Worm (Caenorhabditis elegans): Measurements from ENCODE around the gene F52D10.2.

The F52D10.2 gene

DNA sequence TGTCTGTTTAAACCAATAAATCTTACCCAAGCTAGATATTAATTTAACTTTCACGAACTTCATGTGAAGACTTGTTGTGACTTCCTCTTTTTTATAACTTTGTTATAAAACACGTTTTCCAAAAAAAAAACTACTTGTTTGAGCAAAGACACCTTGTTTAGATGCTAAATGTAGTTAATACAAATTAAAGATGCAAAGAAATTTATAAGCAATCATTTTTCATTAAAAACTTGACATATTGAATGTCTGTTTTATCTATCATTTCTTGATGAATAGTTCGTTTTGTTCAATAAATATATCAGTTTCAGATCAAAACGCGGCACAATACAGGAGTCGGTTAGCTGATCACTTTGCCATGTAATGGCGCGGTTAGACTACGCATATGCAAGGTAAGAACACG lies 19.3 kb downstream of the F52D10.2 start, which contains the start of gene frm-3:
Gene frm-3 (plus strand): TSS at position 301 of the 400 bp plus-strand sequence.
- TF ChIP-seq tab-1 (GFP tag; IDR thresholded peaks at IDR 0.05) (no peak), klf-2 (GFP tag; conservative IDR thresholded peaks at IDR 0.05) (no peak), ref-1 (GFP tag; conservative IDR thresholded peaks at IDR 0.05) (no peak), flt-1 (GFP tag; IDR thresholded peaks at IDR 0.05) (no peak), ztf-29 (GFP tag; IDR thresholded peaks at IDR 0.05) (no peak), cog-1 (tag; optimal IDR thresholded peaks at IDR 0.05) (no peak), med-1 (GFP tag; optimal IDR thresholded peaks at IDR 0.05; ENCODE audit: insufficient read depth) (no peak), T22C8.4 (GFP tag; IDR thresholded peaks at IDR 0.05) (no peak), ztf-23 (GFP tag; IDR thresholded peaks at IDR 0.05) (no peak)

- TF ChIP-seq T22C8.4 (GFP tag; IDR thresholded peaks at IDR 0.05) = no peak
Observed at ce11 chrX:11571714-11572113, 19.8 kb downstream of the F52D10.2 start.

DNA sequence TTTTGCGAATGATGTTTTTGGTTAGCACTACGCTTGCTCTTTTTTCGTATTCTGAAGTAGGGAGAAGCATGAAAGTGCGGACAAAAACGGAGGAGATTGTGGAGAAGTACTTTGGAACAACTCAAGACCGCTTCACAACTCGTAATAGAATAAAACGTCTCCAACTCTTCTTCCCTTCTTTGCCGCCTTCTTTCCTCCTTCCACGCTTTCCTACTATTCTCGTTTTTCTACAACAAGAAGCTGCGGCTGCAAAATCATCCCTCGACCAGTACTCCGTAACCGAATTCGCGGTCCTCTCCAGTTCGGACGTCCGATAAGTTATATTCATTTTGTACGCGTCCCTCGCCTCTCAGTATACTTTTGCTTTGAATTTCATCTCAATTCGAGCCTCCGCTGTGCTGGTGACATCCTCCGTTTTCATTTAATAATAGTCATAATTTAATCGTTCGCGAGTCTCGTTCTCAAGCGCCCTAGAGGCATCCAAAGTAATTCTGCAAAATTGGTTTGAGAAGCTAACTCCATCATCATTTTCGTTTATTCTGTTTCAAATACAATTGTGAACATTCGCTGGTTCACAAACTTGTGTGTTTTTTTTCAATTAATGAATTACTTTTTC lies 21.7 kb downstream of the F52D10.2 start:
- 0 out of 2 replicates have a peak, but pooled peaks have one; percentile 16 for TF ChIP-seq flt-1 (GFP tag; IDR thresholded peaks at IDR 0.05)
- no peak for TF ChIP-seq T22C8.4 (GFP tag; IDR thresholded peaks at IDR 0.05)
- no peak for TF ChIP-seq ztf-29 (GFP tag; IDR thresholded peaks at IDR 0.05)
- TF ChIP-seq ref-1 (GFP tag; conservative IDR thresholded peaks at IDR 0.05) = no peak
- TF ChIP-seq klf-2 (GFP tag; conservative IDR thresholded peaks at IDR 0.05) = no peak

DNA sequence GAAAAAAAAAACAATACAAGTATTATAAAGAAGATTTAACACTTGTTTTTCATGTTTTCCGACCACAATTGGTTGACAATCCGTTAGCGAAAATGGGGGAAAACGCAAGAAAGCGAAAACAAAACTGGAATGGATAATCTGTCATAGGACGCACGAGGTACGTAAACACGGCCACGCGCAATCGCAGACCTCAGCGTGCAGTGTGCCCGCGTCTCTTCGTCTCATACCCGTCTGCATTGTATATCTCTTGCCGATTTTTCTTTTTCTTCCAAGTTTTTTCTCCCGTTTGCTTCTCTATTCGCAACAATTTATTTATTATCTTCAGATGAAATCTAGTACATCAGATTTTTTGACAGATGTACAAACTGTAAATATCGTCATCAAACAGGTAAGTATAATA lies 27.9 kb downstream of the F52D10.2 start, which contains the start of gene trpp-9:
Gene trpp-9 (plus strand): TSS at position 261 of the 400 bp plus-strand sequence.
- TF ChIP-seq klf-2 (GFP tag; conservative IDR thresholded peaks at IDR 0.05) (no peak), cog-1 (tag; optimal IDR thresholded peaks at IDR 0.05) (peak; percentile 38), med-1 (GFP tag; optimal IDR thresholded peaks at IDR 0.05; ENCODE audit: insufficient read depth) (no peak), flt-1 (GFP tag; IDR thresholded peaks at IDR 0.05) (no peak)

ce11 chrX:11560615-11561014 lies 30.9 kb downstream of the F52D10.2 start, which contains the start of gene lev-8:
lev-8 (plus strand) TSS chrX:11560915.
- no peak for TF ChIP-seq T22C8.4 (GFP tag; IDR thresholded peaks at IDR 0.05)
- no peak for TF ChIP-seq cog-1 (tag; optimal IDR thresholded peaks at IDR 0.05)
- no peak for TF ChIP-seq tab-1 (GFP tag; IDR thresholded peaks at IDR 0.05)
- no peak for TF ChIP-seq med-1 (GFP tag; optimal IDR thresholded peaks at IDR 0.05; ENCODE audit: insufficient read depth)
- no peak for TF ChIP-seq ztf-23 (GFP tag; IDR thresholded peaks at IDR 0.05)
- TF ChIP-seq ref-1 (GFP tag; conservative IDR thresholded peaks at IDR 0.05) = no peak
- TF ChIP-seq flt-1 (GFP tag; IDR thresholded peaks at IDR 0.05) = no peak
- no peak for TF ChIP-seq ztf-29 (GFP tag; IDR thresholded peaks at IDR 0.05)
- TF ChIP-seq klf-2 (GFP tag; conservative IDR thresholded peaks at IDR 0.05) = no peak

DNA sequence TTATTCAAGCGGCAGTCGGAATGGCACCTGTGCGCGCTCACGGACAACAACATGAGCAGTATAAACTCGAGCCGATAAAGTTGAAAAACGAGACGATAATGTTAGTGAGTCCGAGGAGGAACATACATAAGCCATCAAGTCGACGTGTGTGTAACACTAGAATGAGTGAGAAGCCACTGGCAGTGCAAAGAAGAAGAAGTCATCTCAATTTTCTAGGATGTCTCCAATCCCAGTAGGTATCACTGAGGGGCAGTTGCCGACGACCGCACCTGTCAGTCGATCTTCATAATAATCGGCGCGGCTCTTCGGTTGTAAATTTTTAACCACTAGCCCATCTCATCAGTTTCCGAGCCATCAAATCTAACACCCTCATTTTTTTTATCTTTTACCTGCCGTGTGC lies 31.4 kb downstream of the F52D10.2 start:
- TF ChIP-seq ztf-23 (GFP tag; IDR thresholded peaks at IDR 0.05) (no peak), med-1 (GFP tag; optimal IDR thresholded peaks at IDR 0.05; ENCODE audit: insufficient read depth) (no peak), tab-1 (GFP tag; IDR thresholded peaks at IDR 0.05) (no peak), cog-1 (tag; optimal IDR thresholded peaks at IDR 0.05) (no peak), ztf-29 (GFP tag; IDR thresholded peaks at IDR 0.05) (no peak), flt-1 (GFP tag; IDR thresholded peaks at IDR 0.05) (no peak), ref-1 (GFP tag; conservative IDR thresholded peaks at IDR 0.05) (no peak), T22C8.4 (GFP tag; IDR thresholded peaks at IDR 0.05) (no peak), klf-2 (GFP tag; conservative IDR thresholded peaks at IDR 0.05) (no peak)

- no peak for TF ChIP-seq tab-1 (GFP tag; IDR thresholded peaks at IDR 0.05)
- TF ChIP-seq ztf-29 (GFP tag; IDR thresholded peaks at IDR 0.05) = no peak
- no peak for TF ChIP-seq ztf-23 (GFP tag; IDR thresholded peaks at IDR 0.05)
- TF ChIP-seq cog-1 (tag; optimal IDR thresholded peaks at IDR 0.05) = no peak
- no peak for TF ChIP-seq ref-1 (GFP tag; conservative IDR thresholded peaks at IDR 0.05)
- TF ChIP-seq med-1 (GFP tag; optimal IDR thresholded peaks at IDR 0.05; ENCODE audit: insufficient read depth) = no peak
- no peak for TF ChIP-seq flt-1 (GFP tag; IDR thresholded peaks at IDR 0.05)
- no peak for TF ChIP-seq klf-2 (GFP tag; conservative IDR thresholded peaks at IDR 0.05)
- TF ChIP-seq T22C8.4 (GFP tag; IDR thresholded peaks at IDR 0.05) = no peak
Observed at ce11 chrX:11558156-11558555, 33.4 kb downstream of the F52D10.2 start.

ce11 chrX:11556194-11556739 lies 35.3 kb downstream of the F52D10.2 start, which contains the start of gene C35C5.10:
C35C5.10 (plus strand) TSS chrX:11556244.
- TF ChIP-seq flt-1 (GFP tag; IDR thresholded peaks at IDR 0.05) = no peak
- TF ChIP-seq klf-2 (GFP tag; conservative IDR thresholded peaks at IDR 0.05) = no peak
- TF ChIP-seq T22C8.4 (GFP tag; IDR thresholded peaks at IDR 0.05) = no peak
- TF ChIP-seq tab-1 (GFP tag; IDR thresholded peaks at IDR 0.05) = no peak
- no peak for TF ChIP-seq med-1 (GFP tag; optimal IDR thresholded peaks at IDR 0.05; ENCODE audit: insufficient read depth)
- no peak for TF ChIP-seq ref-1 (GFP tag; conservative IDR thresholded peaks at IDR 0.05)
- no peak for TF ChIP-seq ztf-29 (GFP tag; IDR thresholded peaks at IDR 0.05)
- no peak for TF ChIP-seq ztf-23 (GFP tag; IDR thresholded peaks at IDR 0.05)
- TF ChIP-seq cog-1 (tag; optimal IDR thresholded peaks at IDR 0.05) = no peak

DNA sequence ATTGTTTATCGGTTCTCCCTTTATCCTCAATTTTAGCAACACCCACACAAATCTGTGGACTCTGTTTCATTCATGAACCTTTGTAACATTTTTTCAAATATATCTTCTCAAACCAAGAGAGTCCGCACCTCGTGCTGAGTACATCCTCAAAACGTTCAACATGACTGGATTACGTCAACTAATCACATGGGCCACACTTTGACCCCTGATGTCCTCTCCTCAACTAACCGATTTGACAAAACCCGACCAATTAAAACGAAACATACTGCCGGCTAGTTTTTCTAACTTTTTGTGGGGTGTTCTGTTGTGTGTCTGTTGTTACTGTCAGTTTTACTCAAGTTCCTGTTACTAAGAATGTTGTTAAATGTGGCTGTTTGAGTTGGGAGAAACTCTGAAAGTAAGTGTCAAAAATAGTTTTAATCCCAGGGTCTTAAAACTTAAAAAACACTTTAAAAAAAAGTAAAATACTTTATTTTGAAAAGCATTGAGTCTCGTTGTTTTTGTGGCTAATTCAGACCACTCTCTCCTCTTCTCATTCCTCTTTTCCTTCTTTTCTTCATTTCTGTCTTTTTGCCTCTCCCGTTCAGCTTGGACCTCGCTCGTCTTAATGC lies 35.9 kb downstream of the F52D10.2 start:
- TF ChIP-seq ztf-29 (GFP tag; IDR thresholded peaks at IDR 0.05) (no peak), flt-1 (GFP tag; IDR thresholded peaks at IDR 0.05) (no peak), klf-2 (GFP tag; conservative IDR thresholded peaks at IDR 0.05) (no peak), ztf-23 (GFP tag; IDR thresholded peaks at IDR 0.05) (no peak), tab-1 (GFP tag; IDR thresholded peaks at IDR 0.05) (no peak), cog-1 (tag; optimal IDR thresholded peaks at IDR 0.05) (no peak), T22C8.4 (GFP tag; IDR thresholded peaks at IDR 0.05) (no peak), ref-1 (GFP tag; conservative IDR thresholded peaks at IDR 0.05) (no peak), med-1 (GFP tag; optimal IDR thresholded peaks at IDR 0.05; ENCODE audit: insufficient read depth) (no peak)

Data from whole organism, midembryonic.